Worm (Caenorhabditis elegans) whole organism, midembryonic: ENCODE results near the gene unc-46.

Experiments
- cog-1 ChIP-seq: sonication (generic microtip); optimal IDR thresholded peaks from 2 replicates; lab custom pipeline; 2016; ENCODE audit warnings: missing genetic modification characterization, missing compliant biosample characterization
- flt-1 ChIP-seq: fragments of 200-800 bp; sonication (Bioruptor generic); IDR thresholded peaks from 2 replicates; pipeline ENCODE4 v1.3.6; 2022; ENCODE audit warnings: missing genetic modification characterization, missing compliant biosample characterization
- klf-2 ChIP-seq: fragments of 200-800 bp; sonication (Bioruptor generic); conservative IDR thresholded peaks from 2 replicates; pipeline ENCODE4 v1.3.6; 2022; ENCODE audit warnings: missing genetic modification reagents, missing genetic modification characterization, missing compliant biosample characterization
- med-1 ChIP-seq: sonication (generic microtip); optimal IDR thresholded peaks from 2 replicates; lab custom pipeline; 2017; ENCODE audit warnings: missing genetic modification characterization, mild to moderate bottlenecking, missing compliant biosample characterization, antibody characterized with exemption, missing genetic modification reagents; ENCODE audit not compliant: insufficient read depth
- ref-1 ChIP-seq: fragments of 200-800 bp; sonication (Bioruptor generic); conservative IDR thresholded peaks from 2 replicates; pipeline ENCODE4 v1.3.6; 2022; ENCODE audit warnings: missing genetic modification reagents, missing genetic modification characterization, missing compliant biosample characterization
- tab-1 ChIP-seq: fragments of 200-800 bp; sonication (Bioruptor generic); IDR thresholded peaks from 2 replicates; pipeline ENCODE4 v1.3.6; 2022; ENCODE audit warnings: missing genetic modification characterization, missing compliant biosample characterization
- ztf-23 ChIP-seq: fragments of 200-800 bp; sonication (Bioruptor generic); IDR thresholded peaks from 2 replicates; pipeline ENCODE4 v1.3.6; 2022; ENCODE audit warnings: missing genetic modification reagents, missing genetic modification characterization, missing compliant biosample characterization
- ztf-29 ChIP-seq: fragments of 200-800 bp; sonication (Bioruptor generic); IDR thresholded peaks from 2 replicates; pipeline ENCODE4 v1.3.6; 2022; ENCODE audit warnings: missing genetic modification reagents, missing genetic modification characterization, missing compliant biosample characterization

- TF ChIP-seq ztf-29 (GFP tag; lab: Robert Waterston, UW) (no peak), med-1 (GFP tag; lab: Kevin White, UChicago) (no peak), tab-1 (no peak), flt-1 (GFP tag; lab: Robert Waterston, UW) (no peak), ztf-23 (GFP tag; lab: Robert Waterston, UW) (no peak), ref-1 (GFP tag; lab: Robert Waterston, UW) (no peak), cog-1 (tag; lab: Kevin White, UChicago) (no peak), klf-2 (GFP tag; lab: Robert Waterston, UW) (no peak)
These were observed 6.1 kb upstream of the unc-46 start, which contains the start of gene srab-2 for ce11 chrV:5104934-5105333.
